Fruit fly (Drosophila melanogaster): ENCODE results near the gene CG13737.

The CG13737 gene

DNA sequence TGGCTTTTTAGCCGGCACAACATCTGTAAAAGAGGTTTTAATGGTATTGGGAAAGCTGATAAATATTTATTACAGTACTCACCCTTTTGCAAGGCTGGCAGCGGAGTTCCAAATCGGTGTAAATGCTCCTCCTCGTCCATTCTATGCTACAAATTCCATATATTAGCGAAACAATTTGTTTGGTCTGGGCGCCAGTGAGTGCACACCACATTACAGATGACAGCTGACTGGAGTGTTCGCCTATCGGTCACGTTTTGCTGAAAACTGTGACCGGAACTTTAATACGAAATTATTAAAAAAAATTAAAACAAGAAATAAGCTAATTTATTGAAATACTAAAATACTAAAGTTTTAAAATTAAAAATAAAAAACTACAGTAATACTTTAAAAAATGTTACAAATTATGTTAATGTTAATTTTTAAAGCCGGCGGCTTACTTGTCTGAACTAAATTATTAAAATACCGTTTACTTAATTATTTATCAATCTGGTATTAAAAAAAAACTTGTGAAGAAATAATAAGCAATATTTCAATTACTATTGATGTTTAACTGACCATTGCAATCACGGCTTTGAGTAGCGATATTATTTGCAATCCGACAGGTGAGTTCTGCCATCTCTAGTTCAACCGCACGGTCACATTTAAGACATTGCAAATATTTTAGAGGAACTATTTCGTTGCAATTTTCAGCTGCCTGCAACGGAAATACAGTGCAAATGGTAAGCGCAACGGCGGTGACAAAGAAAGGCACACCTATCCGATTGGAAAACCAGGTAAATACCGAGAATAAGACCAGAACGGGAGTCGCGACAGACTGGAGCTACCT, 50.2 kb downstream of the CG13737 start, which contains the start of the genes CG8833 and DCTN1-p150 (continued):
- TF ChIP-seq CG5180 (GFP tag; optimal IDR thresholded peaks at IDR 0.05) (no peak), Nf-YB (GFP tag; optimal IDR thresholded peaks at IDR 0.05) (peak; percentile 29), salm (tag; optimal IDR thresholded peaks at IDR 0.05) (no peak), sna (GFP tag; IDR thresholded peaks at IDR 0.05; ENCODE audit: partially characterized antibody) (no peak), nerfin-2 (GFP tag; IDR thresholded peaks at IDR 0.05; ENCODE audit: partially characterized antibody) (no peak), H15 (GFP tag; IDR thresholded peaks at IDR 0.05) (no peak), CG18262 (tag; optimal IDR thresholded peaks at IDR 0.05) (peak; percentile 53), Antp (GFP tag; optimal IDR thresholded peaks at IDR 0.05) (peak; percentile 39), CG12236 (GFP tag; optimal IDR thresholded peaks at IDR 0.05) (no peak), D19B (GFP tag; optimal IDR thresholded peaks at IDR 0.05) (no peak), CG18011 (GFP tag; optimal IDR thresholded peaks at IDR 0.05) (no peak), fd102C (GFP tag; optimal IDR thresholded peaks at IDR 0.05) (no peak), Dip3 (GFP tag; optimal IDR thresholded peaks at IDR 0.05) (no peak), Usf (GFP tag; optimal IDR thresholded peaks at IDR 0.05) (no peak), CG2889 (GFP tag; IDR thresholded peaks at IDR 0.05) (no peak), grau (tag; optimal IDR thresholded peaks at IDR 0.05) (peak; percentile 47), CG7556 (GFP tag; optimal IDR thresholded peaks at IDR 0.05) (peak; percentile 20), CG4360 (GFP tag; IDR thresholded peaks at IDR 0.05) (no peak), az2 (GFP tag; optimal IDR thresholded peaks at IDR 0.05) (peak; percentile 34), ERR (GFP tag; optimal IDR thresholded peaks at IDR 0.05) (no peak), CG12659 (GFP tag; optimal IDR thresholded peaks at IDR 0.05) (peak; percentile 62), pita (GFP tag; optimal IDR thresholded peaks at IDR 0.05) (no peak), CG14860 (GFP tag; IDR thresholded peaks at IDR 0.05; ENCODE audit: partially characterized antibody) (peak; percentile 33; the same call in 1 of the 3 replicates), sisA (GFP tag; IDR thresholded peaks at IDR 0.05) (peak; percentile 29; the same call in 1 of the 2 replicates), CG5245 (GFP tag; optimal IDR thresholded peaks at IDR 0.05) (peak; percentile 16), Atf-2 (GFP tag; optimal IDR thresholded peaks at IDR 0.05) (peak; percentile 8), gcm (GFP tag; optimal IDR thresholded peaks at IDR 0.05) (no peak), cg (GFP tag; optimal IDR thresholded peaks at IDR 0.05) (no peak), CG4404 (GFP tag; IDR thresholded peaks at IDR 0.05) (no peak), Doc3 (GFP tag; IDR thresholded peaks at IDR 0.05; ENCODE audit: partially characterized antibody) (peak; percentile 32; the same call in 1 of the 3 replicates), crol (GFP tag; IDR thresholded peaks at IDR 0.05) (no peak), CG14014 (GFP tag; IDR thresholded peaks at IDR 0.05) (peak; percentile 51; the same call in 1 of the 2 replicates), jing (GFP tag; optimal IDR thresholded peaks at IDR 0.05) (no peak), Spps (tag; optimal IDR thresholded peaks at IDR 0.05) (no peak), CG2129 (GFP tag; IDR thresholded peaks at IDR 0.05; ENCODE audit: partially characterized antibody) (no peak), Dek (tag; optimal IDR thresholded peaks at IDR 0.05) (peak; percentile 23), Fer3 (tag; optimal IDR thresholded peaks at IDR 0.05) (no peak), tin (GFP tag; optimal IDR thresholded peaks at IDR 0.05) (peak; percentile 60), CG4854 (GFP tag; optimal IDR thresholded peaks at IDR 0.05) (no peak), B-H2 (GFP tag; optimal IDR thresholded peaks at IDR 0.05) (peak; percentile 9), Xrp1 (GFP tag; IDR thresholded peaks at IDR 0.05) (0 out of 2 replicates have a peak, but pooled peaks have one; percentile 16), Dref (GFP tag; IDR thresholded peaks at IDR 0.05) (peak; percentile 35; the same call in 1 of the 2 replicates), CG13287 (GFP tag; IDR thresholded peaks at IDR 0.05; ENCODE audit: partially characterized antibody) (peak; percentile 57), p53 (GFP tag; optimal IDR thresholded peaks at IDR 0.05) (no peak), CG8924 (tag; optimal IDR thresholded peaks at IDR 0.05) (peak; percentile 28), vfl (GFP tag; optimal IDR thresholded peaks at IDR 0.05) (no peak), CG1792 (GFP tag; optimal IDR thresholded peaks at IDR 0.05) (no peak), tx (GFP tag; optimal IDR thresholded peaks at IDR 0.05) (no peak), slbo (GFP tag; IDR thresholded peaks at IDR 0.05) (peak; percentile 80)
